Fruit fly (Drosophila melanogaster) whole organism, prepupa: ENCODE measurements around the gene Ssdp.

Experiments used
- Blimp-1 ChIP-seq: fragments of 200-800 bp; sonication (Bioruptor generic); optimal IDR thresholded peaks from 3 replicates; lab custom pipeline; 2017; ENCODE audit warnings: missing biosample characterization, missing genetic modification characterization, mild to moderate bottlenecking, moderate library complexity, missing genetic modification reagents
- CG10631 ChIP-seq: fragments of 200-800 bp; sonication (Bioruptor generic); optimal IDR thresholded peaks from 2 replicates; lab custom pipeline; 2016; ENCODE audit warnings: missing biosample characterization, missing genetic modification characterization
- CG10669 ChIP-seq: fragments of 200-800 bp; sonication (Bioruptor generic); optimal IDR thresholded peaks from 3 replicates; lab custom pipeline; 2018; ENCODE audit warnings: missing biosample characterization, mild to moderate bottlenecking, missing genetic modification characterization, moderate library complexity
- CG11762 ChIP-seq: fragments of 200-800 bp; sonication (Bioruptor generic); optimal IDR thresholded peaks from 3 replicates; lab custom pipeline; 2016; ENCODE audit warnings: missing biosample characterization, missing genetic modification characterization; ENCODE audit not compliant: insufficient read depth
- CG11902 ChIP-seq: fragments of 200-800 bp; sonication (Bioruptor generic); optimal IDR thresholded peaks from 3 replicates; lab custom pipeline; 2016; ENCODE audit warnings: missing biosample characterization, missing genetic modification characterization
- CG15336 ChIP-seq: fragments of 200-800 bp; sonication (Bioruptor generic); IDR thresholded peaks from 2 replicates; pipeline ENCODE4 v1.3.6; 2022; ENCODE audit warnings: missing biosample characterization, missing genetic modification characterization
- CG1621 ChIP-seq: fragments of 200-800 bp; sonication (Bioruptor generic); optimal IDR thresholded peaks from 3 replicates; lab custom pipeline; 2018; ENCODE audit warnings: missing biosample characterization, mild to moderate bottlenecking, missing genetic modification characterization
- CG16779 ChIP-seq: fragments of 200-800 bp; sonication (Bioruptor generic); optimal IDR thresholded peaks from 3 replicates; lab custom pipeline; 2017; ENCODE audit warnings: missing biosample characterization, mild to moderate bottlenecking, missing genetic modification characterization
- CG3032 ChIP-seq: fragments of 200-800 bp; optimal IDR thresholded peaks from 2 replicates; lab custom pipeline; 2019; ENCODE audit warnings: missing biosample characterization, mild to moderate bottlenecking, missing genetic modification characterization, moderate library complexity
- CG32006 ChIP-seq: fragments of 200-800 bp; sonication (Bioruptor generic); optimal IDR thresholded peaks from 3 replicates; lab custom pipeline; 2017; ENCODE audit warnings: missing biosample characterization, mild to moderate bottlenecking, missing genetic modification characterization
- CG3919 ChIP-seq: fragments of 200-800 bp; sonication (Bioruptor generic); optimal IDR thresholded peaks from 3 replicates; lab custom pipeline; 2016; ENCODE audit warnings: missing biosample characterization, missing genetic modification characterization
- CG6276 ChIP-seq: fragments of 200-800 bp; sonication (Bioruptor generic); optimal IDR thresholded peaks from 2 replicates; lab custom pipeline; 2017; ENCODE audit warnings: missing biosample characterization, mild to moderate bottlenecking, missing genetic modification characterization
- CG6792 ChIP-seq: fragments of 200-800 bp; sonication (Bioruptor generic); optimal IDR thresholded peaks from 3 replicates; lab custom pipeline; 2016; ENCODE audit warnings: missing biosample characterization, missing genetic modification characterization
- CG6808 ChIP-seq: fragments of 200-800 bp; sonication (Bioruptor generic); optimal IDR thresholded peaks from 3 replicates; lab custom pipeline; 2017; ENCODE audit warnings: missing biosample characterization, missing genetic modification characterization, mild to moderate bottlenecking, moderate library complexity, missing genetic modification reagents
- CG6854 ChIP-seq: fragments of 200-800 bp; sonication (Bioruptor generic); optimal IDR thresholded peaks from 2 replicates; lab custom pipeline; 2017; ENCODE audit warnings: missing biosample characterization, mild to moderate bottlenecking, missing genetic modification characterization
- CG8119 ChIP-seq: fragments of 200-800 bp; sonication (Bioruptor generic); IDR thresholded peaks from 3 replicates; pipeline ENCODE4 v1.3.6; 2022; ENCODE audit warnings: missing biosample characterization, missing genetic modification characterization
- CG8319 ChIP-seq: fragments of 200-800 bp; sonication (Bioruptor generic); optimal IDR thresholded peaks from 3 replicates; lab custom pipeline; 2016; ENCODE audit warnings: missing biosample characterization, missing genetic modification characterization
- CG8632 ChIP-seq: fragments of 200-800 bp; sonication (Bioruptor generic); optimal IDR thresholded peaks from 3 replicates; lab custom pipeline; 2016; ENCODE audit warnings: missing biosample characterization, missing genetic modification characterization
- Eip75B ChIP-seq: fragments of 200-800 bp; sonication (Bioruptor generic); optimal IDR thresholded peaks from 3 replicates; lab custom pipeline; 2016; ENCODE audit warnings: missing biosample characterization, missing genetic modification characterization
- Eip78C ChIP-seq: fragments of 200-800 bp; sonication (Bioruptor generic); peaks from one replicate; lab custom pipeline; 2016; ENCODE audit warnings: missing biosample characterization, missing genetic modification characterization
- Eip93F ChIP-seq: fragments of 200-800 bp; sonication (Bioruptor generic); optimal IDR thresholded peaks from 2 replicates; lab custom pipeline; 2016; ENCODE audit warnings: missing biosample characterization, mild to moderate bottlenecking, missing genetic modification characterization
- Ets21C ChIP-seq: fragments of 200-800 bp; sonication (Bioruptor generic); optimal IDR thresholded peaks from 3 replicates; lab custom pipeline; 2016; ENCODE audit warnings: missing biosample characterization, missing genetic modification characterization
- Ets96B ChIP-seq: fragments of 200-800 bp; optimal IDR thresholded peaks from 2 replicates; lab custom pipeline; 2019; ENCODE audit warnings: missing biosample characterization, mild to moderate bottlenecking, missing genetic modification characterization, moderate library complexity
- Gug ChIP-seq: fragments of 200-800 bp; sonication (Bioruptor generic); IDR thresholded peaks from 2 replicates; pipeline ENCODE4 v1.3.6; 2022; ENCODE audit warnings: missing biosample characterization, missing genetic modification characterization
- Hr39 ChIP-seq: fragments of 200-800 bp; sonication (Bioruptor generic); optimal IDR thresholded peaks from 2 replicates; lab custom pipeline; 2016; ENCODE audit warnings: missing biosample characterization, missing genetic modification characterization
- Hr4 ChIP-seq: fragments of 200-800 bp; sonication (Bioruptor generic); optimal IDR thresholded peaks from 3 replicates; lab custom pipeline; 2016; ENCODE audit warnings: missing biosample characterization, missing genetic modification characterization
- Met ChIP-seq: fragments of 200-800 bp; sonication (Bioruptor generic); optimal IDR thresholded peaks from 3 replicates; lab custom pipeline; 2016; ENCODE audit warnings: missing biosample characterization, missing genetic modification characterization
- OdsH ChIP-seq: fragments of 200-800 bp; sonication (Bioruptor generic); optimal IDR thresholded peaks from 3 replicates; lab custom pipeline; 2016; ENCODE audit warnings: missing biosample characterization, missing genetic modification characterization
- Smox ChIP-seq: fragments of 200-800 bp; sonication (Bioruptor generic); optimal IDR thresholded peaks from 3 replicates; lab custom pipeline; 2016; ENCODE audit warnings: missing biosample characterization, missing genetic modification characterization
- Sox14 ChIP-seq: fragments of 200-800 bp; sonication (Bioruptor generic); optimal IDR thresholded peaks from 3 replicates; lab custom pipeline; 2016; ENCODE audit warnings: missing biosample characterization, missing genetic modification characterization
- achi ChIP-seq: fragments of 200-800 bp; sonication (Bioruptor generic); optimal IDR thresholded peaks from 3 replicates; lab custom pipeline; 2016; ENCODE audit warnings: missing biosample characterization, missing genetic modification characterization
- cyc ChIP-seq: fragments of 200-800 bp; sonication (Bioruptor generic); optimal IDR thresholded peaks from 3 replicates; lab custom pipeline; 2016; ENCODE audit warnings: missing biosample characterization, missing genetic modification characterization
- dac ChIP-seq: fragments of 200-800 bp; sonication (Bioruptor generic); optimal IDR thresholded peaks from 2 replicates; lab custom pipeline; 2017; ENCODE audit warnings: missing biosample characterization, mild to moderate bottlenecking, missing genetic modification characterization
- eg ChIP-seq: fragments of 200-800 bp; sonication (Bioruptor generic); IDR thresholded peaks from 3 replicates; pipeline ENCODE4 v1.3.6; 2022; ENCODE audit warnings: missing biosample characterization, missing genetic modification characterization
- esn ChIP-seq: fragments of 200-800 bp; sonication (Bioruptor generic); optimal IDR thresholded peaks from 2 replicates; lab custom pipeline; 2016; ENCODE audit warnings: missing biosample characterization, mild to moderate bottlenecking, missing genetic modification characterization, moderate library complexity
- fd85E ChIP-seq: fragments of 200-800 bp; sonication (Bioruptor generic); optimal IDR thresholded peaks from 3 replicates; lab custom pipeline; 2016; ENCODE audit warnings: missing biosample characterization, missing genetic modification characterization
- fkh ChIP-seq: fragments of 200-800 bp; sonication (Bioruptor generic); optimal IDR thresholded peaks from 3 replicates; lab custom pipeline; 2017; ENCODE audit warnings: missing biosample characterization, mild to moderate bottlenecking, missing genetic modification characterization, moderate library complexity
- lz ChIP-seq: fragments of 200-800 bp; sonication (Bioruptor generic); optimal IDR thresholded peaks from 3 replicates; lab custom pipeline; 2016; ENCODE audit warnings: missing biosample characterization, missing genetic modification characterization
- pdm3 ChIP-seq: fragments of 200-800 bp; sonication (Bioruptor generic); optimal IDR thresholded peaks from 3 replicates; lab custom pipeline; 2016; ENCODE audit warnings: missing biosample characterization, missing genetic modification characterization
- svp ChIP-seq: fragments of 200-800 bp; sonication (Bioruptor generic); peaks from one replicate; lab custom pipeline; 2016; ENCODE audit warnings: missing biosample characterization, missing genetic modification characterization
- topi ChIP-seq: fragments of 200-800 bp; sonication (Bioruptor generic); optimal IDR thresholded peaks from 3 replicates; lab custom pipeline; 2016; ENCODE audit warnings: missing biosample characterization, missing genetic modification characterization
- vri ChIP-seq: fragments of 200-800 bp; sonication (Bioruptor generic); optimal IDR thresholded peaks from 3 replicates; lab custom pipeline; 2016; ENCODE audit warnings: missing biosample characterization, mild to moderate bottlenecking, missing genetic modification characterization

The Ssdp gene

dm6 chr3R:18171983-18172967 lies 27.1 kb downstream of the Ssdp start (continued):
- TF ChIP-seq CG32006 (GFP tag; lab: Kevin White, UChicago) (peak; percentile 95), CG11762 (GFP tag; lab: Kevin White, UChicago) (peak; percentile 70), Blimp-1 (GFP tag; lab: Kevin White, UChicago) (peak; percentile 47), eg (peak; percentile 74; the same call in 2 of the 3 replicates), CG15336 (peak; percentile 85), Gug (GFP tag; lab: Robert Waterston, UW) (peak; percentile 66), pdm3 (GFP tag; lab: Kevin White, UChicago) (peak; percentile 85), CG6276 (peak; percentile 90), CG16779 (peak; percentile 71), dac (GFP tag; lab: Kevin White, UChicago) (peak; percentile 67), CG10669 (GFP tag; lab: Kevin White, UChicago) (no peak), CG8319 (peak; percentile 50)
- TF ChIP-seq, all 60 proteins: peak for 39

DNA sequence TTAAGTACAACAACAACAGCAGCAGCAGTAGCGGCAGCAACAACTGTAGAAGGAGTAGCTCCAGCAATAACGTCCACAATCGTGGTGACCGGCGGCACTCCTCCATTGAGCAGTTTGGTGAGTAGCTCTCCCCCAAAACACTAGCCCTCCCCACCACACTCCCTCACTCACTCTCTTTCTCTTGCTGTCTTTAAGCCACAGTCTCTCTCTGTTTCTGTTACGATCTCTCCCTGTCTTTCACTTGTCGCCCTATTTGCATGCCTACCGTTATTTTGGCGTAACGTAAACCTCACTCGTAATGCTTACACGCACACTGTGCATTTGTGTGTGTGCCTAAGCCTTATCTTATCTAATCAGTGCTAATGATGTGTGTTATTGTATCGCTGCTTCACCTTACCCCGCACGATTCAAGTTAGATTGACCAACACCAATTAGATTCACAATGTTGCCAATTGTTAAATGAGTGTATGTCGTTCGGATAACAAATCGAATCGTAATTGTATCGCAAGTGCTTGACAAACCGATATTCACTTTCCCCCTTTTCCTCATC lies 29.3 kb downstream of the Ssdp start:
- TF ChIP-seq fd85E (GFP tag; lab: Kevin White, UChicago), result no peak
- no peak for TF ChIP-seq CG6792 (GFP tag; lab: Kevin White, UChicago)
- no peak for TF ChIP-seq cyc (GFP tag; lab: Kevin White, UChicago)
- peak; percentile 21; the same call in 1 of the 3 replicates for TF ChIP-seq CG8119 (GFP tag; lab: Robert Waterston, UW)
- TF ChIP-seq CG15336, result peak; percentile 28; the same call in 1 of the 2 replicates
- TF ChIP-seq Eip78C (GFP tag; lab: Kevin White, UChicago), result peak; percentile 10
- peak; percentile 20; the same call in 1 of the 3 replicates for TF ChIP-seq eg
- TF ChIP-seq vri (GFP tag; lab: Kevin White, UChicago), result peak; percentile 51
- peak; percentile 8 for TF ChIP-seq fkh

dm6 chr3R:18168929-18169350 lies 30.5 kb downstream of the Ssdp start:
- TF ChIP-seq Ets21C (GFP tag; lab: Kevin White, UChicago) (no peak), CG11762 (GFP tag; lab: Kevin White, UChicago) (peak; percentile 6), CG1621 (peak; percentile 22), pdm3 (GFP tag; lab: Kevin White, UChicago) (peak; percentile 29), CG11902 (GFP tag; lab: Kevin White, UChicago) (no peak), Hr39 (peak; percentile 27), Gug (GFP tag; lab: Robert Waterston, UW) (no peak), Met (GFP tag; lab: Kevin White, UChicago) (peak; percentile 41), CG16779 (no peak), Eip75B (GFP tag; lab: Kevin White, UChicago) (peak; percentile 45), CG8632 (GFP tag; lab: Kevin White, UChicago) (no peak), Ets96B (tag; lab: Kevin White, UChicago) (peak; percentile 23), fkh (no peak), OdsH (GFP tag; lab: Kevin White, UChicago) (peak; percentile 1), CG8119 (GFP tag; lab: Robert Waterston, UW) (0 out of 3 replicates have a peak, but pooled peaks have one; percentile 42), CG6808 (GFP tag; lab: Kevin White, UChicago) (no peak), achi (GFP tag; lab: Kevin White, UChicago) (peak; percentile 47), Smox (GFP tag; lab: Kevin White, UChicago) (peak; percentile 34), CG3032 (tag; lab: Kevin White, UChicago) (peak; percentile 28), lz (GFP tag; lab: Kevin White, UChicago) (peak; percentile 32), CG6792 (GFP tag; lab: Kevin White, UChicago) (peak; percentile 3), topi (GFP tag; lab: Kevin White, UChicago) (peak; percentile 21), svp (GFP tag; lab: Kevin White, UChicago) (peak; percentile 71), CG10669 (GFP tag; lab: Kevin White, UChicago) (peak; percentile 32), Hr4 (GFP tag; lab: Kevin White, UChicago) (peak; percentile 16), CG10631 (GFP tag; lab: Kevin White, UChicago) (peak; percentile 35), Sox14 (GFP tag; lab: Kevin White, UChicago) (peak; percentile 65), fd85E (GFP tag; lab: Kevin White, UChicago) (no peak), Blimp-1 (GFP tag; lab: Kevin White, UChicago) (no peak), esn (peak; percentile 31), Eip93F (GFP tag; lab: Kevin White, UChicago) (no peak), eg (no peak), CG6276 (peak; percentile 52), CG6854 (no peak), CG3919 (GFP tag; lab: Kevin White, UChicago) (peak; percentile 45), vri (GFP tag; lab: Kevin White, UChicago) (peak; percentile 15), CG15336 (no peak; the same call in 1 of the 2 replicates)
